Worm (Caenorhabditis elegans) whole organism, midembryonic: Measurements from ENCODE around the gene B0222.11.

ENCODE experiments used
- T22C8.4 ChIP-seq: fragments of 200-800 bp; sonication (Bioruptor generic); IDR thresholded peaks from 2 replicates; pipeline ENCODE4 v1.3.6; 2022; ENCODE audit warnings: missing genetic modification characterization, missing compliant biosample characterization
- klf-2 ChIP-seq: fragments of 200-800 bp; sonication (Bioruptor generic); conservative IDR thresholded peaks from 2 replicates; pipeline ENCODE4 v1.3.6; 2022; ENCODE audit warnings: missing genetic modification reagents, missing genetic modification characterization, missing compliant biosample characterization
- med-1 ChIP-seq: sonication (generic microtip); optimal IDR thresholded peaks from 2 replicates; lab custom pipeline; 2017; ENCODE audit warnings: missing genetic modification characterization, mild to moderate bottlenecking, missing compliant biosample characterization, antibody characterized with exemption, missing genetic modification reagents; ENCODE audit not compliant: insufficient read depth
- tab-1 ChIP-seq: fragments of 200-800 bp; sonication (Bioruptor generic); IDR thresholded peaks from 2 replicates; pipeline ENCODE4 v1.3.6; 2022; ENCODE audit warnings: missing genetic modification characterization, missing compliant biosample characterization
- ztf-23 ChIP-seq: fragments of 200-800 bp; sonication (Bioruptor generic); IDR thresholded peaks from 2 replicates; pipeline ENCODE4 v1.3.6; 2022; ENCODE audit warnings: missing genetic modification reagents, missing genetic modification characterization, missing compliant biosample characterization

ce11 chrV:9132043-9132442 lies 35.9 kb downstream of the B0222.11 start, which contains the start of gene F21C10.1:
- TF ChIP-seq klf-2 (GFP tag; lab: Robert Waterston, UW), result no peak
- no peak for TF ChIP-seq med-1 (GFP tag; lab: Kevin White, UChicago)
- TF ChIP-seq tab-1 (GFP tag; lab: Robert Waterston, UW), result no peak
- TF ChIP-seq ztf-23 (GFP tag; lab: Robert Waterston, UW), result no peak
- TF ChIP-seq T22C8.4, result no peak
